Fruit fly (Drosophila melanogaster): ENCODE results near the gene Cpr65Ax2.

Cpr65Ax2 gene

dm6 chr3L:6188995-6189927 is 38.6 kb upstream of the Cpr65Ax2 start, which contains the start of the genes D19A and CG7386 (continued):
- TF ChIP-seq CG10631 (GFP tag; optimal IDR thresholded peaks at IDR 0.05) (peak; percentile 58), Smox (GFP tag; optimal IDR thresholded peaks at IDR 0.05) (no peak), Eip93F (GFP tag; optimal IDR thresholded peaks at IDR 0.05) (no peak), Hr4 (GFP tag; optimal IDR thresholded peaks at IDR 0.05) (peak; percentile 49), CG3032 (tag; optimal IDR thresholded peaks at IDR 0.05) (peak; percentile 42), Sox102F (GFP tag; optimal IDR thresholded peaks at IDR 0.05) (no peak), CG6808 (GFP tag; optimal IDR thresholded peaks at IDR 0.05) (no peak), CG9139 (GFP tag; optimal IDR thresholded peaks at IDR 0.05) (no peak), Eip75B (GFP tag; optimal IDR thresholded peaks at IDR 0.05) (no peak), salr (GFP tag; optimal IDR thresholded peaks at IDR 0.05) (peak in 1 of 2 experiments; percentile 40), Ets21C (GFP tag; optimal IDR thresholded peaks at IDR 0.05) (peak; percentile 46), CG16779 (tag; optimal IDR thresholded peaks at IDR 0.05) (no peak), CG11902 (GFP tag; optimal IDR thresholded peaks at IDR 0.05) (peak; percentile 26), lz (GFP tag; optimal IDR thresholded peaks at IDR 0.05) (peak; percentile 56), CG8632 (GFP tag; optimal IDR thresholded peaks at IDR 0.05) (peak; percentile 32), achi (GFP tag; optimal IDR thresholded peaks at IDR 0.05) (peak; percentile 56), esn (GFP tag; optimal IDR thresholded peaks at IDR 0.05) (peak; percentile 67), vri (GFP tag; optimal IDR thresholded peaks at IDR 0.05) (no peak), Blimp-1 (GFP tag; optimal IDR thresholded peaks at IDR 0.05) (no peak), CG3919 (GFP tag; optimal IDR thresholded peaks at IDR 0.05) (peak; percentile 48), eg (GFP tag; IDR thresholded peaks at IDR 0.05) (peak; percentile 53; the same call in 2 of the 3 replicates), Eip78C (GFP tag) (peak; percentile 61), dac (GFP tag; optimal IDR thresholded peaks at IDR 0.05) (no peak), dsx (GFP tag; optimal IDR thresholded peaks at IDR 0.05; ENCODE audit: poor library complexity, severe bottlenecking) (peak; percentile 19), net (GFP tag; optimal IDR thresholded peaks at IDR 0.05) (no peak), CG6163 (GFP tag; IDR thresholded peaks at IDR 0.05) (peak; percentile 66), fd85E (GFP tag; optimal IDR thresholded peaks at IDR 0.05) (no peak), Sox15 (GFP tag; optimal IDR thresholded peaks at IDR 0.05) (peak; percentile 20), CG10669 (GFP tag; optimal IDR thresholded peaks at IDR 0.05) (no peak)

- peak; percentile 87 for TF ChIP-seq CG31627 (GFP tag; optimal IDR thresholded peaks at IDR 0.05)
- peak; percentile 91 for TF ChIP-seq CG7368 (GFP tag; optimal IDR thresholded peaks at IDR 0.05)
- peak; percentile 81 for TF ChIP-seq spab (GFP tag; optimal IDR thresholded peaks at IDR 0.05)
- peak; percentile 74 for TF ChIP-seq Ets21C (GFP tag; optimal IDR thresholded peaks at IDR 0.05)
- peak; percentile 91 for TF ChIP-seq CG15336 (GFP tag; IDR thresholded peaks at IDR 0.05)
- peak; percentile 83 for TF ChIP-seq lz (GFP tag; optimal IDR thresholded peaks at IDR 0.05)
- peak; percentile 86 for TF ChIP-seq pdm3 (GFP tag; optimal IDR thresholded peaks at IDR 0.05)
- TF ChIP-seq Eip75B (GFP tag; optimal IDR thresholded peaks at IDR 0.05), result peak; percentile 88
- TF ChIP-seq CG4318 (GFP tag; optimal IDR thresholded peaks at IDR 0.05), result peak; percentile 71
- TF ChIP-seq CG34406 (GFP tag; optimal IDR thresholded peaks at IDR 0.05), result peak; percentile 83
- TF ChIP-seq Met (GFP tag; optimal IDR thresholded peaks at IDR 0.05), result peak; percentile 85
- TF ChIP-seq OdsH (GFP tag; optimal IDR thresholded peaks at IDR 0.05), result peak; percentile 91
- TF ChIP-seq vri (GFP tag; optimal IDR thresholded peaks at IDR 0.05), result no peak
- peak; percentile 92 for TF ChIP-seq eg (GFP tag; IDR thresholded peaks at IDR 0.05)
- peak; percentile 88 for TF ChIP-seq Sox102F (GFP tag; optimal IDR thresholded peaks at IDR 0.05)
- peak; percentile 68 for TF ChIP-seq CG11902 (GFP tag; optimal IDR thresholded peaks at IDR 0.05)
- peak; percentile 89 for TF ChIP-seq fkh (GFP tag; optimal IDR thresholded peaks at IDR 0.05)
- TF ChIP-seq Lpt (GFP tag; optimal IDR thresholded peaks at IDR 0.05), result peak; percentile 85
- peak; percentile 83 for TF ChIP-seq Smox (GFP tag; optimal IDR thresholded peaks at IDR 0.05)
- peak; percentile 84 for TF ChIP-seq cyc (GFP tag; optimal IDR thresholded peaks at IDR 0.05)
- no peak for TF ChIP-seq Blimp-1 (GFP tag; optimal IDR thresholded peaks at IDR 0.05)
- TF ChIP-seq CG32006 (GFP tag; optimal IDR thresholded peaks at IDR 0.05), result peak; percentile 87
- TF ChIP-seq Sox14 (GFP tag; optimal IDR thresholded peaks at IDR 0.05), result peak; percentile 88
- TF ChIP-seq esn (GFP tag; optimal IDR thresholded peaks at IDR 0.05), result peak; percentile 90
- peak; percentile 91 for TF ChIP-seq CG8119 (GFP tag; IDR thresholded peaks at IDR 0.05)
- TF ChIP-seq Hr38 (GFP tag; optimal IDR thresholded peaks at IDR 0.05), result no peak
- peak; percentile 85 for TF ChIP-seq CG6792 (GFP tag; optimal IDR thresholded peaks at IDR 0.05)
- peak; percentile 88 for TF ChIP-seq CG10631 (GFP tag; optimal IDR thresholded peaks at IDR 0.05)
- peak; percentile 81 for TF ChIP-seq CG16779 (tag; optimal IDR thresholded peaks at IDR 0.05)
- peak; percentile 86 for TF ChIP-seq CG1621 (tag; optimal IDR thresholded peaks at IDR 0.05)
These were observed 34.3 kb upstream of the Cpr65Ax2 start, which contains the start of the genes D19B and CG43293 for dm6 chr3L:6184884-6185438. TSS of gene D19B (minus strand) at chr3L:6184920. TSS of gene CG43293 (plus strand) at chr3L:6185189.

Data from whole organism, prepupa.